Fruit fly (Drosophila melanogaster): Measurements from ENCODE around the gene CG46306.

CG46306 gene

dm6 chrX:16829439-16830028, 5.8 kb downstream of the CG46306 start (continued):
- no peak for TF ChIP-seq CG1621 (tag; optimal IDR thresholded peaks at IDR 0.05)
- peak; percentile 12 for TF ChIP-seq CG10669 (GFP tag; optimal IDR thresholded peaks at IDR 0.05)
- TF ChIP-seq CG6163 (GFP tag; IDR thresholded peaks at IDR 0.05): no peak
- no peak for TF ChIP-seq CG6854 (GFP tag; optimal IDR thresholded peaks at IDR 0.05)
- no peak for TF ChIP-seq eg (GFP tag; IDR thresholded peaks at IDR 0.05)
- TF ChIP-seq OdsH (GFP tag; optimal IDR thresholded peaks at IDR 0.05): peak; percentile 33
- no peak for TF ChIP-seq dsx (GFP tag; optimal IDR thresholded peaks at IDR 0.05; ENCODE audit: poor library complexity, severe bottlenecking)
- no peak for TF ChIP-seq CG8119 (GFP tag; IDR thresholded peaks at IDR 0.05)

dm6 chrX:16822080-16822479, 13.2 kb downstream of the CG46306 start:
- TF ChIP-seq Hr38 (GFP tag; optimal IDR thresholded peaks at IDR 0.05): no peak
- TF ChIP-seq fd85E (GFP tag; optimal IDR thresholded peaks at IDR 0.05): no peak
- peak; percentile 57 for TF ChIP-seq CG6808 (GFP tag; optimal IDR thresholded peaks at IDR 0.05)
- peak; percentile 71 for TF ChIP-seq CG10631 (GFP tag; optimal IDR thresholded peaks at IDR 0.05)
- TF ChIP-seq fd59A (GFP tag; optimal IDR thresholded peaks at IDR 0.05): peak; percentile 68
- TF ChIP-seq CG34406 (GFP tag; optimal IDR thresholded peaks at IDR 0.05): peak; percentile 69
- peak; percentile 93 for TF ChIP-seq CG15336 (GFP tag; IDR thresholded peaks at IDR 0.05)
- TF ChIP-seq CG31627 (GFP tag; optimal IDR thresholded peaks at IDR 0.05): peak; percentile 49
- peak; percentile 62 for TF ChIP-seq CG4318 (GFP tag; optimal IDR thresholded peaks at IDR 0.05)
- peak; percentile 84 for TF ChIP-seq CG6276 (GFP tag; optimal IDR thresholded peaks at IDR 0.05)
- TF ChIP-seq Eip78C (GFP tag): peak; percentile 92
- TF ChIP-seq fkh (GFP tag; optimal IDR thresholded peaks at IDR 0.05): no peak
- TF ChIP-seq spab (GFP tag; optimal IDR thresholded peaks at IDR 0.05): peak; percentile 61
- peak; percentile 34 for TF ChIP-seq Sox15 (GFP tag; optimal IDR thresholded peaks at IDR 0.05)
- peak; percentile 47 for TF ChIP-seq Sox102F (GFP tag; optimal IDR thresholded peaks at IDR 0.05)
- peak; percentile 44 for TF ChIP-seq CG9139 (GFP tag; optimal IDR thresholded peaks at IDR 0.05)
- peak; percentile 78 for TF ChIP-seq CG6792 (GFP tag; optimal IDR thresholded peaks at IDR 0.05)
- peak; percentile 44 for TF ChIP-seq Ets21C (GFP tag; optimal IDR thresholded peaks at IDR 0.05)
- peak; percentile 31 for TF ChIP-seq CG16779 (tag; optimal IDR thresholded peaks at IDR 0.05)
- peak; percentile 73 for TF ChIP-seq dsx (GFP tag; optimal IDR thresholded peaks at IDR 0.05; ENCODE audit: poor library complexity, severe bottlenecking)
- TF ChIP-seq ss (GFP tag; optimal IDR thresholded peaks at IDR 0.05): peak; percentile 52 to 73
- TF ChIP-seq Hr39 (GFP tag; optimal IDR thresholded peaks at IDR 0.05): peak; percentile 44
- TF ChIP-seq vri (GFP tag; optimal IDR thresholded peaks at IDR 0.05): no peak
- peak; percentile 33 for TF ChIP-seq CG11902 (GFP tag; optimal IDR thresholded peaks at IDR 0.05)
- peak; percentile 56 for TF ChIP-seq svp (GFP tag)
- TF ChIP-seq CG7368 (GFP tag; optimal IDR thresholded peaks at IDR 0.05): peak; percentile 49
- peak; percentile 57 for TF ChIP-seq CG11762 (GFP tag; optimal IDR thresholded peaks at IDR 0.05; ENCODE audit: insufficient read depth)
- no peak for TF ChIP-seq Eip93F (GFP tag; optimal IDR thresholded peaks at IDR 0.05)
- TF ChIP-seq cyc (GFP tag; optimal IDR thresholded peaks at IDR 0.05): peak; percentile 39
- TF ChIP-seq CG3032 (tag; optimal IDR thresholded peaks at IDR 0.05): peak; percentile 64
- peak; percentile 72 for TF ChIP-seq CG3919 (GFP tag; optimal IDR thresholded peaks at IDR 0.05)
- peak; percentile 22 to 51 for TF ChIP-seq salr (GFP tag; optimal IDR thresholded peaks at IDR 0.05)
- peak; percentile 54 for TF ChIP-seq dac (GFP tag; optimal IDR thresholded peaks at IDR 0.05)
- peak; percentile 81 for TF ChIP-seq acj6 (GFP tag; optimal IDR thresholded peaks at IDR 0.05)
- TF ChIP-seq CG1621 (tag; optimal IDR thresholded peaks at IDR 0.05): peak; percentile 64
- peak; percentile 86 for TF ChIP-seq CG32006 (GFP tag; optimal IDR thresholded peaks at IDR 0.05)
- TF ChIP-seq Gug (GFP tag; IDR thresholded peaks at IDR 0.05): peak; percentile 86
- peak; percentile 81 for TF ChIP-seq OdsH (GFP tag; optimal IDR thresholded peaks at IDR 0.05)
- peak; percentile 67 for TF ChIP-seq CG11294 (GFP tag; IDR thresholded peaks at IDR 0.05)
- TF ChIP-seq CG8319 (GFP tag; optimal IDR thresholded peaks at IDR 0.05): peak; percentile 54
- TF ChIP-seq CG8632 (GFP tag; optimal IDR thresholded peaks at IDR 0.05): peak; percentile 76
- peak; percentile 58 for TF ChIP-seq lz (GFP tag; optimal IDR thresholded peaks at IDR 0.05)
- no peak for TF ChIP-seq CG6854 (GFP tag; optimal IDR thresholded peaks at IDR 0.05)
- TF ChIP-seq esn (GFP tag; optimal IDR thresholded peaks at IDR 0.05): peak; percentile 65
- TF ChIP-seq CG8119 (GFP tag; IDR thresholded peaks at IDR 0.05): peak; percentile 94
- TF ChIP-seq CG6163 (GFP tag; IDR thresholded peaks at IDR 0.05): peak; percentile 89
- peak; percentile 65 for TF ChIP-seq CG10669 (GFP tag; optimal IDR thresholded peaks at IDR 0.05)
